Fruit fly (Drosophila melanogaster): ENCODE results near the gene alpha-Man-IIa.

The alpha-Man-IIa gene

dm6 chr3R:9390201-9390600 is 22.1 kb upstream of the alpha-Man-IIa start:
- no peak for TF ChIP-seq Myc (optimal IDR thresholded peaks at IDR 0.05)
- TF ChIP-seq ttk (optimal IDR thresholded peaks at IDR 0.05), result no peak
- no peak for TF ChIP-seq Sin3A (optimal IDR thresholded peaks at IDR 0.05)
- TF ChIP-seq psq (optimal IDR thresholded peaks at IDR 0.05), result no peak
- no peak for TF ChIP-seq h (optimal IDR thresholded peaks at IDR 0.05)
- no peak for TF ChIP-seq insv (optimal IDR thresholded peaks at IDR 0.05)

- TF ChIP-seq h (optimal IDR thresholded peaks at IDR 0.05) (no peak), Myc (optimal IDR thresholded peaks at IDR 0.05) (no peak), Sin3A (optimal IDR thresholded peaks at IDR 0.05) (no peak), insv (optimal IDR thresholded peaks at IDR 0.05) (no peak), ttk (optimal IDR thresholded peaks at IDR 0.05) (no peak), psq (optimal IDR thresholded peaks at IDR 0.05) (no peak)
Observed at dm6 chr3R:9392421-9392820, 19.9 kb upstream of the alpha-Man-IIa start.

- TF ChIP-seq insv (optimal IDR thresholded peaks at IDR 0.05) (no peak), h (optimal IDR thresholded peaks at IDR 0.05) (no peak), Myc (optimal IDR thresholded peaks at IDR 0.05) (no peak), Sin3A (optimal IDR thresholded peaks at IDR 0.05) (no peak), ttk (optimal IDR thresholded peaks at IDR 0.05) (no peak), psq (optimal IDR thresholded peaks at IDR 0.05) (no peak)
Observed at dm6 chr3R:9393542-9394025, 18.8 kb upstream of the alpha-Man-IIa start.

dm6 chr3R:9394385-9395042 is 17.8 kb upstream of the alpha-Man-IIa start, which contains the start of gene FER:
Gene FER, minus strand, starts transcription at chr3R:9394546.
- no peak for TF ChIP-seq insv (optimal IDR thresholded peaks at IDR 0.05)
- no peak for TF ChIP-seq Myc (optimal IDR thresholded peaks at IDR 0.05)
- TF ChIP-seq ttk (optimal IDR thresholded peaks at IDR 0.05), result no peak
- no peak for TF ChIP-seq Sin3A (optimal IDR thresholded peaks at IDR 0.05)
- TF ChIP-seq h (optimal IDR thresholded peaks at IDR 0.05), result no peak
- no peak for TF ChIP-seq psq (optimal IDR thresholded peaks at IDR 0.05)

- TF ChIP-seq ttk (optimal IDR thresholded peaks at IDR 0.05) (no peak), insv (optimal IDR thresholded peaks at IDR 0.05) (no peak), Myc (optimal IDR thresholded peaks at IDR 0.05) (no peak)
Observed at dm6 chr3R:9395998-9396397, 16.4 kb upstream of the alpha-Man-IIa start.

dm6 chr3R:9397890-9398289 is 14.5 kb upstream of the alpha-Man-IIa start, which contains the start of gene Or85f:
Gene Or85f, plus strand, starts transcription at chr3R:9398190.
- TF ChIP-seq insv (optimal IDR thresholded peaks at IDR 0.05) (no peak), Myc (optimal IDR thresholded peaks at IDR 0.05) (no peak), ttk (optimal IDR thresholded peaks at IDR 0.05) (no peak), h (optimal IDR thresholded peaks at IDR 0.05) (no peak), psq (optimal IDR thresholded peaks at IDR 0.05) (no peak), Sin3A (optimal IDR thresholded peaks at IDR 0.05) (no peak)

dm6 chr3R:9399074-9399473 is 13.3 kb upstream of the alpha-Man-IIa start:
- TF ChIP-seq Sin3A (optimal IDR thresholded peaks at IDR 0.05) (no peak), insv (optimal IDR thresholded peaks at IDR 0.05) (no peak), psq (optimal IDR thresholded peaks at IDR 0.05) (no peak), ttk (optimal IDR thresholded peaks at IDR 0.05) (no peak), h (optimal IDR thresholded peaks at IDR 0.05) (no peak), Myc (optimal IDR thresholded peaks at IDR 0.05) (no peak)

dm6 chr3R:9399951-9400392 is 12.4 kb upstream of the alpha-Man-IIa start, which contains the start of gene CG34117:
Gene CG34117, minus strand, starts transcription at chr3R:9400053.
- TF ChIP-seq Myc (optimal IDR thresholded peaks at IDR 0.05), result no peak
- TF ChIP-seq insv (optimal IDR thresholded peaks at IDR 0.05), result no peak
- TF ChIP-seq h (optimal IDR thresholded peaks at IDR 0.05), result no peak
- TF ChIP-seq Sin3A (optimal IDR thresholded peaks at IDR 0.05), result no peak
- TF ChIP-seq psq (optimal IDR thresholded peaks at IDR 0.05), result no peak
- no peak for TF ChIP-seq ttk (optimal IDR thresholded peaks at IDR 0.05)

- TF ChIP-seq Sin3A (optimal IDR thresholded peaks at IDR 0.05), result no peak
- no peak for TF ChIP-seq h (optimal IDR thresholded peaks at IDR 0.05)
Observed at dm6 chr3R:9401127-9401603, 11.2 kb upstream of the alpha-Man-IIa start, which contains the start of the genes RpL34b and CG8132. Gene RpL34b, minus strand, starts transcription at chr3R:9401226. Gene CG8132, plus strand, starts transcription at chr3R:9401495.

- TF ChIP-seq Sin3A (optimal IDR thresholded peaks at IDR 0.05) (no peak), psq (optimal IDR thresholded peaks at IDR 0.05) (no peak), h (optimal IDR thresholded peaks at IDR 0.05) (no peak), ttk (optimal IDR thresholded peaks at IDR 0.05) (no peak), Myc (optimal IDR thresholded peaks at IDR 0.05) (no peak), insv (optimal IDR thresholded peaks at IDR 0.05) (no peak)
Observed at dm6 chr3R:9404104-9404512, 8.2 kb upstream of the alpha-Man-IIa start, which contains the start of the genes CG9356, BBIP1 and CG8135. Gene CG9356, minus strand, starts transcription at chr3R:9404269. Gene BBIP1, plus strand, starts transcription at chr3R:9404385. Gene CG8135, plus strand, starts transcription at chr3R:9404385.

- TF ChIP-seq insv (optimal IDR thresholded peaks at IDR 0.05) (no peak), Myc (optimal IDR thresholded peaks at IDR 0.05) (no peak), Sin3A (optimal IDR thresholded peaks at IDR 0.05) (no peak), h (optimal IDR thresholded peaks at IDR 0.05) (no peak), psq (optimal IDR thresholded peaks at IDR 0.05) (no peak), ttk (optimal IDR thresholded peaks at IDR 0.05) (no peak)
Observed at dm6 chr3R:9408069-9408468, 4.3 kb upstream of the alpha-Man-IIa start, which contains the start of gene CG44261. Gene CG44261, minus strand, starts transcription at chr3R:9408169.

dm6 chr3R:9410182-9410581 is 2.2 kb upstream of the alpha-Man-IIa start, which contains the start of gene betaTub85D:
Gene betaTub85D, minus strand, starts transcription at chr3R:9410282.
- TF ChIP-seq ttk (optimal IDR thresholded peaks at IDR 0.05), result no peak
- TF ChIP-seq h (optimal IDR thresholded peaks at IDR 0.05), result no peak
- TF ChIP-seq Myc (optimal IDR thresholded peaks at IDR 0.05), result no peak
- TF ChIP-seq insv (optimal IDR thresholded peaks at IDR 0.05), result no peak
- no peak for TF ChIP-seq psq (optimal IDR thresholded peaks at IDR 0.05)
- TF ChIP-seq Sin3A (optimal IDR thresholded peaks at IDR 0.05), result no peak

Measured in Kc167 (cell line).